Worm (Caenorhabditis elegans): ENCODE results near the gene spig-5.

ce11 chrV:14260831-14261230 is 47.4 kb upstream of the spig-5 start, which contains the start of gene F40G12.2:
- TF ChIP-seq ceh-16 (tag; optimal IDR thresholded peaks at IDR 0.05) (no peak), aly-2 (tag; optimal IDR thresholded peaks at IDR 0.05) (no peak), ZK546.5 (tag; optimal IDR thresholded peaks at IDR 0.05) (no peak)
